Fruit fly (Drosophila melanogaster) whole organism, larva: ENCODE data around the gene fz2.

Source experiments
- noc ChIP-seq: fragments of 200-800 bp; sonication (Bioruptor generic); optimal IDR thresholded peaks from 3 replicates; lab custom pipeline; 2019; ENCODE audit warnings: missing biosample characterization, mild to moderate bottlenecking, missing genetic modification characterization, moderate library complexity

Gene fz2

DNA sequence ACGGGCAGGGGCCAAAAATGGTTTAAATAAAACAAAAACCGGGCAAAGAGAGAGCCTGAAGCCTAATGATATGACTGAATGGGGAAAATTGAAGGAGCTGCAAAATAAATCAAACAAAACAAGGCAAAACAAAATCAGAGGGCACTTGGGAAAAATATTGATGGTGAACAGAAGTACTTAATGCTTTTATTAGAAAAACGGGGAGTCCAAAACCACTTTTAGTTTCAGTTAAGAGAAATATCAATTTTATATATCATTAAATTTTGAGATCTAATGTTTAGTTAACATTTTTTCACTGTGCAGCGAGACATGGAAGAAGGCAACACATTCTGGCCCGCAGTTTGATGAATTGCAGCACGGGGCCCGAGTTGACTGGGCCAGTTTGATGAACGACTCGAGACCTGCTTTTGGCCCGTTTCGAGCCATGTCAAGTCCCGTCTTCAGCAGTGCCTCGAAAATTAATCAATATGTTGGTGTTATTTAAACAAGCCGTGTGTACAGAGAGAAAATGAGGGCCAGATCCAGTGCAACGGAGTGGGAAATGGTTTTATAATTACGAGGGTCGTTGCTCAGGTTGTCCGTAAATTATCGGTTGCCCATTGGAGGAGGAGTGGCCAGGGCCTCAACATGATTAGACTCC, 68.8 kb downstream of the fz2 start:
- no peak for TF ChIP-seq noc (tag; lab: Kevin White, UChicago)

DNA sequence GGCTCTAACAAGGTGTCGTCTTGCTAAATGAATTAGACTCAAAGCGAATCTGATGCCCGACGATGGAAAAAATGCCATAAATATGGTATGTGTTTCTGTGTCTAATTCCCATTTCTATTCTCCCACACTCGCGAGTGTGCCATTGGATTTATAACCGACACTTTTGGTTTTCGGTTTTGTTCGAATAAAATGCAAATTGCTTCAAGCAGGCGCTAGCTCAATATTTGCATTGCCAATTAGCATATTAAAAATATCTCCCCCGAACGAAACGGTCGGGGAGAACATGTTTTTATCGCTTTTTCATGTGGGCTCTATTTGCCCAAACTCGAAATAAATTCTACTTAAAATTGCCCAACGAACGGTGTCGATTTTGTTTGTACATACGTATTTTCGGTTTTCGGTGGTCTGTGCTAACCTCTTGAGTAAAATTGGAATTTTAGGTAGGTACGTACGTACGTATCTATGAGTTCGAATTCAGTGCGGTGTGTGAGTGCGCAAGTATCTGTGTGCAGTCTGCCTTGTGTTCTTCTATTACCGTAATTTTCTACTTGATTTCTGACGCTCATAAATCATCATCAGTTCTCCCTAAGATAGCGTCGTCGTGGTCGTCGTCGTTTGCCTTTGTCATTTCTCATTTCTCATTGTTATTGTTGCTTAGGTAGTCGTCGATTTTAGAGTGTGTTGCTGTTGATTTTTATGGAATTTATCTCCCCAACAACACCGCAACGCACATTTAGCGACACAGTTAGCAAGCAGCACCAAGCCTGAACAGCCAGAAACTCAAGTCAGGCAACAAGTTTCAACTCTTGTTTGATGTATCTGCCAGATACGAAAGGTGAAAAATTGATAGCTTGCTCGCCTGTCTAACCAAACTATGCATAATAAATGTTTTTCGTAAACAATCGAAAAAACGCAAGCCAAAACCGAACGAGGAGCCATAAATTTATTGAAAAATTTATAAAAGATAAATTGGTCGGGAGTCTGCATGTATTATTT, 70.1 kb downstream of the fz2 start:
- no peak for TF ChIP-seq noc (tag; lab: Kevin White, UChicago)

DNA sequence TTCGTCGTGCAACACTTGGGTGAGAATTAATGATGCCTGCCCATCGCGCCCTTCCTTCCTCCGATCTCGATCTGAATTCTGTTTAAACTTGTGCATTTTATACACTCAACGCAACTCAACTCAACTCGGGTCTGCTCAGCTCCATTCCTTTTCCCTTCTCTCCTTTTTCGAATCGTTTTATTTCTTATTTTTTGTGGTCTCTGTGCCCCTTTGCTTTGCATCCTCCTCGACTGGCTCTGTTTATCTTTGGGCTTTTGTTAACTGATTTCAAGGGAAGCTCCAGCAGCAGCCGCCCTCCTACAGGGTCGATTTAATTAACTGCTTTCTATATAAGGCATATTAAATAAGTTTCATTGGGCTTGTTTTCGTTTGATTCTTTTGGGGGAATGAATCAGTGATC, 71.4 kb downstream of the fz2 start:
- no peak for TF ChIP-seq noc (tag; lab: Kevin White, UChicago)

DNA sequence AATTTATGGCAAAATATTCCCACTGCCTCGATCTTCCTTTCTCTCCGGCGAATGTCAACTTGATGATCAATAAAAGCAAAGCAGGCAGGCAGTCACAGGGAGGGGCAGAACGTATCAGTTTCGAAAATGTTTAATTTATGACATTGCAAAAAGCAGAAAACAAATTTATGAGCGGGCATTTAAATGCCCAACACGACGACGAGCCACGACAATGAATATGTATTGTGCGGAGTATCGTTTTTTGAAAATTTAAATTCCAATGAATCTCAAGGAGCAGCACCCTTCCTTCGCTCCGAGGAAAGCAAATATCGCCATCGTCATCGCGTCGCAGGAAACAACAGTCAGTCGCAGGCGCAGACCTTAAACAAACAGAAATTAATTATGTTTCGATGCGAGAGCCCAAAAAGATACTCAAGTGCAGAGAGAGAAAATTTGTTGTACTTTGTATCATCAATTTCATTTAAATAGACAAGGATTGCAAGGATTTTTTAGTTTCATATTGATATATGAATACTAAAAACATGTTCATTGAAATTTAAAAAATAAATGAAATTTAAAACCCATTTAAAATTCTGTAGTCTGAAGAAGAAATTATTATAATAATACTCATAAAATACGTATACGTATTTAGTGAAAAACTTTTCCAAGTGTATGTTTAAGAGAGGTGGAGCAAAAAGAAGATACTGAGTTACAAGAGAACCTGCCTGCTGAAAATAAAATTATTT, 72.4 kb downstream of the fz2 start:
- TF ChIP-seq noc (tag; lab: Kevin White, UChicago) = peak; percentile 47

DNA sequence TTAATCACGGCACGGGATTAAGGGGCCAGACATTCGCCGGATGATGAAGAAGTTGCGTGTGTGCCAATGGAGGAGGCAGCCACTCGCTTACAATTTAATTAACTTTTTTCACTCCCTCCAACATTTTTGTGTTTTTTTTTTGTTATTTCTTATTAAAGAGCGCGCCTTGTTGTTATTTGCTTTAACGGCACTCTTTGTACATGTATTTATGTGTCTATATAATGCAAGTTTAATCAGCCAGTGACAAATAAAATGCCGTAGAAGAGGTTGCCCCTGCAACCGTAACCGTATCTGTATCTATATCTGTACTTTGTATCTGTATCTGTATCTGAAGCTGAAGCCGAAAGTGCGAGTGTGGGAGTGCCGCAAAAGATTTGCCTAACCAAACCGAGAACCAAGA, 73.9 kb downstream of the fz2 start:
- TF ChIP-seq noc (tag; lab: Kevin White, UChicago) = no peak

DNA sequence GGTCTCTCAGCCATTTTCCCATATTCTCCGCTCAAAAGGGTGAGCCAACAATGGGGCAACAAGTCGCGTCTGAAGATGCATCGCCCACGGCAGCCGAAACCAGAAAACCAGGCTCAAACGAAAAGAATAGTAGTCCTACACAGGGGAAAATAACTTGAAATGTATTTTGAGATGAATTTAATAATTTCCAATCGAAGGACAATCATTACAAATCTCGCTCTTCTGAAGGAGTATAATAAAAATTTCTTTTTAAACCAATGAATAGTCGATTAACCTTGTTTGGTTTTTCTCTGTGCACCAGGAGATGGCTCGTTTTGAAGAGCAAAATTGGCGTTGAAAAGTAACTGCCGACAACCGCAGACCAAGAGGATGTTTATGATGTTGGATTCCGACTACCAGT, 75.3 kb downstream of the fz2 start:
- TF ChIP-seq noc (tag; lab: Kevin White, UChicago) = no peak

DNA sequence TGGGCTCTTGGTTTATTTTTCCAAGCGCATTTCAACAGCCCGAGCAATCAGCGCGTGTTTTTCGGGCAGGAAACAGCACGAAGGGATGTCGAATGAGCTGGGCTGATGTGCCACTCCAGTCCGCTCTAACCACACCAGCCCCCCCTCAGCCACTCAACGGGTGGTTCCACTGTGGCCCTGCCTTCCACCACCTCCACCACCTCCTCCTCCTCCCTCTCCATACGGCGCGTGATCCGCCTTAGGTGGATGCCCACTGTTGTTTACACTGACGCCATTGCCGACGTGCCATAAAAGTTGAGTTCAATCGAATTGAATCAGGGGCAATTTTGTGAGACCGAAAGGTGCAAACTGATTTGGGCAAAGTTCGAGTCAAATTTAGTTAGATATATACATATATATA, 76.8 kb downstream of the fz2 start:
- no peak for TF ChIP-seq noc (tag; lab: Kevin White, UChicago)

DNA sequence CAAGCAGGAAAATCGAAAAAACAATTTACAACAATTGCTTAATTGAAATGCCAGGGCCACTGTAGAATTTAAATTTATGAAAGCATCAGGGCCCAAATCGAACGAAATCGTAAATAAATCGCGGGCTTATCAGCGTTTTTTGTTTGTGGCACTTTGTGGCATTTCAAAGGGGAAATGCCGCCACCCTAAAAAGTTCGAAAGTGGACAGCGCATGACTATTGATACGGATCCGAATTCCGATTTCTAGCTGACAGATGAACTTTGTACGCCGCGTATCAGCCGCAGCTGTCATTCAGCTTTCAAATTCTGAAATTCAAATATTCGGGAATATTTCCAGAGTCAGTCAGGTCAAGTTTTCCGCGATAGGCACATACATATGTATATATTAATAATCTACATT, 78.9 kb downstream of the fz2 start:
- TF ChIP-seq noc (tag; lab: Kevin White, UChicago) = peak; percentile 92

DNA sequence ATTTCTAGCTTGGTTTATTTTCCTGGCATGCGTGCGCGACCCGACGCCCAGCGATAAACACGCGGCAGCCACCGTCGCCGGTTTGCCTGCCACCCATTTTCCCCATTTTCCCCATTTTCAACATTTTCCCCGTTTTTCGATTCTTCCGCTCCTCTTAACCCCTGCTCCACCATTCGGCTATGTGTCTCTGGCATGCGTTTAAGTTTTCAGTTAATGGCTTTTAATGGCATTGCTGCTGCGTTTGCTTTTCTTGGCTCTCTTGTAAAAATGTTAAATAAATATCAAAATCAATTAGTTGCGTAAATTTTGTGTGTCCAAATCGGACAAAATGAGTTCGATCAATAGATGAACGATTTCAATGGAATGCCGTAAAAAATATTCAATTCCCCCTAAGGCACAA, 80.1 kb downstream of the fz2 start:
- TF ChIP-seq noc (tag; lab: Kevin White, UChicago) = no peak

DNA sequence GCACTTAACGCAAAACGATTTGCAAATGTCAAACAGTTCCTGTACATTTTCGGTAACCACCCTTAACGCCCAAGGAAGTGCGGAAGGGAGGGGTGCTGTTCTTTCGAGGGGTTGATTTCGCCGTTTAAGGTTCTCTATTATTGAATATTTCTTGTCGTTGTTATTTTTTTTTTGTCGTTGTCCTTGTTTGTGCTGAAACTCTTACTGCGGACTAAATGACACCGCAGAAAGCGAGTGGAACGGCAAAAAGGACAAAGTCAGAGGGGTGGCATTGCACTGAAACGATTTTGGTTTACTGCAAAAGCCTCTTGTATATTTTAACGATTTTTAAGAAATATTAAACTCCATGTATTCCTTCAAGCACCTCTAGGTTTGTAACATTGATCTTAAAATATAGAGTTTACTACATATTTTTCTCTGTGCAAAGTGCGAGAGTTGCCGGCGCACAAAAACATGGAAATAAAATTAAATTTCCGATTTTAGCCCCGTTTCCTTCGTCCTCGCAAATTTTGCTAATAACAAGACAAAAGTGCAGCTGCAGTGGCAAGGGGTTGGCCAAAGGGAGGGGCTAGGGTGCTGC, 83.1 kb downstream of the fz2 start:
- no peak for TF ChIP-seq noc (tag; lab: Kevin White, UChicago)

DNA sequence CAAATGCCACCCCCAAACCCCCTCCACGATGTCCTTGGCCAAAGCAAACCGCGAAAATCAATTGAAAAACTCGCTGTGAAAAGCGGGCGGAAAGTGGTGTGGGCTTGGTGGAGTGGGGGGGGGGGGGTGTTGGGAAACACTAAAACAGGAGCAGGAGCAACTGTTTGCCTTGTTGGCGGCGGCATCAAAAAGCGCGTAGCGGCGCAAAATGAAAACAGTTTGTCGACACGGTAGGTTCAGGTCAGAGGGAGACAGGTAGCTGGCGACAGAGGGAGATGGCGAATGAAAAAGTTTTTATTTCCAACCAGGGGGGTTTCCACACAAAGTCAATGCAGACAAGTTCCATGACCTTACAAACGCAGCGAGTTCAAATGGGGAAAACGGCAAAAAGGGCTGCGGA, 84.2 kb downstream of the fz2 start:
- no peak for TF ChIP-seq noc (tag; lab: Kevin White, UChicago)

DNA sequence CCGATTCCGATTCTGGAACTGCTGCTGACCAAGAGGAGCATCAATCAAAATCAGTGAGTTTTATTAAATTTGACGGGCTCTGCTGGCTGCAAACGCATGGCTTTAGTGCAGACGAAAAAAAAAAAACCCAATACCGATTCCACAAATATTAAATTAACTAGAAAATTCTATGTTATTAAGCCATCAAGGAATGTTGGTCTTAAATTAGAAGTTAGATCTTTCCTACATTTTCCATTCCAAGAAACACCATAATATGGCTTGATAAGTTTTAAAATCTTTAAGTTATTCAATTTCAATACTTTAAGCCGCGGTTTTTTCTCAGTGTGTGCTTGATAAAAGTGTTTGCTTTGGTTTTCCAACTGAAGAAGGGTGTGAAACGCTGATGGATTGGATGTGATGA, 88.0 kb downstream of the fz2 start:
- TF ChIP-seq noc (tag; lab: Kevin White, UChicago) = no peak

DNA sequence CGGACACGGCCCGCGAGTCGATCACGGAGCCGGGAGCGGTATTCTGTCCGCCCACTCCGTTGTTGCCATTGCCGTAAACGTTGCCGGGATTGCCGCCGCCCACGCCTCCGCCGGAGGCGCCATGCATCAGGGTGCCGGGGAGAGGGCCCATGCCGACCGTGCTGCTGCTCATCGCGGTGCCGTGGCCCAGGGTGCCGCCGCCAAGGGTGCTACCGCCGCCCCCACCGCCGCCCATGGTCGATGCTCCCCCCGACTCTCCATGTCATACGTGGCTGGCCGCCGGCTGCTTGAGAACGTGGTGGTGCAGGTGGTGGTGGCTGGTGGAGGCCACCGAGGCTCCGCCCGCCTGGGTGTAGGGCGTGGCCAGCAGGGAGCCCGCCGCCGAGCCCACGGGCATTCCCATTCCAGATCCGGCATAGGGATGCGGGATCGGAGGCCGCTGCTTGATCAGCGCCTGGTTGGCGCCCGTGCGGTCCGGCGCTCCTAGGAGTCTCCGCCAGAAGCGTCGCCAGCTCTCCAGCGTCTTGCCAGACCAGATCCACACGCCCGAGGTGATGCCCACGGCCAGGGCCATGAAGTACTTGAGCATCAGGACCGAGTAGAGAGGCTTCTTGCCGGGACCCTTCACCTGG, 91.1 kb downstream of the fz2 start:
- TF ChIP-seq noc (tag; lab: Kevin White, UChicago) = no peak

DNA sequence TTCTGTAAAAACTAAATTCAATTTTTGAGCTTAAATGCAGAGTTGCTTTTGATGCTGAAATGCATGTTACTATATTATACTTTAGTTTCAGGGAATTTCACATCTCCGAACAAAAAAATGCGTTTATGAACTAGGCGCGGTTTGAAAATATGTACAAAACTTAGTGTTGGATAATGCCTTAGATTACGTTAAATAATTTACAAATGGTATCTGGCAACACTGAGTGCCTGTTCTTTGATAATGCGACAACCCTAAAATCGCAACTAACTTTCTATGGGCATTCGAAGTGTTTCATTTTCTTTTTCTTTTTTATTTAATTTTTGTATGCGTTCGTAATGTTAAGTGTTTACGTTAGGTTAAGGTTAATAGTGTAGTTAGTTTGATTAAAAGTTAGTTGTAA, 92.6 kb downstream of the fz2 start:
- TF ChIP-seq noc (tag; lab: Kevin White, UChicago) = no peak
